Fruit fly (Drosophila melanogaster) whole organism, pupa: ENCODE measurements around the gene CG44406.

Experiments used
- CG12605 ChIP-seq: fragments of 200-800 bp; sonication (Bioruptor generic); IDR thresholded peaks from 2 replicates; pipeline ENCODE4 v1.3.6; 2022; ENCODE audit warnings: missing biosample characterization, missing genetic modification characterization
- CG14655 ChIP-seq: fragments of 200-800 bp; sonication (Bioruptor generic); optimal IDR thresholded peaks from 3 replicates; lab custom pipeline; 2017; ENCODE audit warnings: mild to moderate bottlenecking, missing biosample characterization, missing genetic modification reagents, missing genetic modification characterization
- CG17806 ChIP-seq: fragments of 200-800 bp; sonication (Bioruptor generic); optimal IDR thresholded peaks from 2 replicates; lab custom pipeline; 2018; ENCODE audit warnings: missing biosample characterization, mild to moderate bottlenecking, missing genetic modification characterization, moderate library complexity
- CG34367 ChIP-seq: fragments of 200-800 bp; sonication (Bioruptor generic); optimal IDR thresholded peaks from 2 replicates; lab custom pipeline; 2018; ENCODE audit warnings: missing biosample characterization, mild to moderate bottlenecking, missing genetic modification characterization
- CG8301 ChIP-seq: fragments of 200-800 bp; sonication (Bioruptor generic); optimal IDR thresholded peaks from 2 replicates; lab custom pipeline; 2018; ENCODE audit warnings: missing biosample characterization, mild to moderate bottlenecking, missing genetic modification characterization
- EcR ChIP-seq: fragments of 200-800 bp; sonication (Bioruptor generic); optimal IDR thresholded peaks from 3 replicates; lab custom pipeline; 2019; ENCODE audit warnings: missing biosample characterization, missing genetic modification characterization, mild to moderate bottlenecking, moderate library complexity, missing genetic modification reagents
- Pif1A ChIP-seq: fragments of 200-800 bp; sonication (Bioruptor generic); optimal IDR thresholded peaks from 3 replicates; lab custom pipeline; 2016; ENCODE audit warnings: missing biosample characterization, missing genetic modification characterization
- Pif1B ChIP-seq: fragments of 200-800 bp; sonication (Bioruptor generic); optimal IDR thresholded peaks from 3 replicates; lab custom pipeline; 2016; ENCODE audit warnings: missing biosample characterization, missing genetic modification characterization
- fd96Ca ChIP-seq: fragments of 200-800 bp; sonication (Bioruptor generic); IDR thresholded peaks from 3 replicates; pipeline ENCODE4 v1.3.6; 2022; ENCODE audit warnings: missing biosample characterization, missing genetic modification characterization

DNA sequence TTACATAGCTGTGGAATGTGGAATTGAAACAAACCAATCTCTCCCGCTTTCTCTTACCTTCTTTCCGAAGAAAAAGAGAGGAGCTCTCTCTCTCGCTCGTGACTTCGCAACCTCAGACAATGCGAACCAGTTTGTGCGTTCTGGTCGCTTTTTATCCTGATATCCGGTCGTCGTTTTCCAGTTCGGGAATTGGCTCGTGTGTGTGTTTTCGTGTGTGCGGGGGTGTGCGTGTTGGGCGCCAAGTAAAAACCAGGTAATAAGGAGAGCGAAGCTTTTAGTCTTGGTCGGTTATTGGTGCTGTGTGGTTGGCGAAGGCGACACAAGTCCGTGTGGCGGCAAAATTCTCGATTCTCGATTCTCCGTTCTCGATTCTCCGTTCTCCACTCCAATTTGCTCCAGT, 9.3 kb downstream of the CG44406 start, which contains the start of gene beat-IIIb:
- no peak for TF ChIP-seq Pif1A
- no peak for TF ChIP-seq fd96Ca (GFP tag; lab: Robert Waterston, UW)
- no peak for TF ChIP-seq CG17806
- TF ChIP-seq CG34367 (tag; lab: Kevin White, UChicago), result no peak
- TF ChIP-seq CG8301 (tag; lab: Kevin White, UChicago), result no peak
- TF ChIP-seq CG14655 (GFP tag; lab: Kevin White, UChicago), result no peak
- no peak for TF ChIP-seq EcR (GFP tag; lab: Kevin White, UChicago)
- no peak for TF ChIP-seq CG12605 (GFP tag; lab: Robert Waterston, UW)
- TF ChIP-seq Pif1B (GFP tag; lab: Kevin White, UChicago), result no peak
